Worm (Caenorhabditis elegans) whole organism, early embryonic: ENCODE measurements around the gene pdtf-1.

ENCODE experiments used
- F13C5.2 ChIP-seq: sonication (generic microtip); optimal IDR thresholded peaks from 2 replicates; lab custom pipeline; 2017; ENCODE audit warnings: mild to moderate bottlenecking, missing genetic modification characterization, inconsistent platforms, missing compliant biosample characterization
- ama-1 ChIP-seq: fragments of 150-350 bp; optimal IDR thresholded peaks from 2 replicates; lab custom pipeline; 2014
- flt-1 ChIP-seq: fragments of 200-800 bp; sonication (Bioruptor generic); IDR thresholded peaks from 2 replicates; pipeline ENCODE4 v1.3.6; 2022; ENCODE audit warnings: missing genetic modification characterization, missing compliant biosample characterization
- pes-1 ChIP-seq: fragments of 200-800 bp; sonication (Bioruptor generic); IDR thresholded peaks from 2 replicates; pipeline ENCODE4 v1.3.6; 2022; ENCODE audit warnings: missing genetic modification reagents, missing genetic modification characterization, missing compliant biosample characterization

- TF ChIP-seq flt-1 (GFP tag; lab: Robert Waterston, UW) (no peak), ama-1 (lab: Kevin White, UChicago) (no peak), F13C5.2 (tag; lab: Kevin White, UChicago) (no peak), pes-1 (no peak)
These were observed 30.2 kb downstream of the pdtf-1 start for ce11 chrIV:8463069-8463468.
